Worm (Caenorhabditis elegans): ENCODE measurements around the gene C07A12.7.

The C07A12.7 gene

ce11 chrX:4488807-4489336, 33.1 kb downstream of the C07A12.7 start, which contains the start of gene ncr-1 (continued):
- TF ChIP-seq nhr-102 (tag; optimal IDR thresholded peaks at IDR 0.05) (no peak), hif-1 (tag; optimal IDR thresholded peaks at IDR 0.05) (peak in 1 of 2 experiments; percentile 13), fkh-10 (GFP tag; optimal IDR thresholded peaks at IDR 0.05) (peak; percentile 52), lsy-2 (tag; optimal IDR thresholded peaks at IDR 0.05) (peak in 1 of 2 experiments; percentile 15)

- TF ChIP-seq duxl-1 (tag; optimal IDR thresholded peaks at IDR 0.05; ENCODE audit: poor library complexity) (no peak), ama-1 (optimal IDR thresholded peaks at IDR 0.05) (no peak), hlh-30 (tag; optimal IDR thresholded peaks at IDR 0.05; ENCODE audit: insufficient read depth) (peak; percentile 62), gei-8 (GFP tag; optimal IDR thresholded peaks at IDR 0.05) (no peak), F37D6.2 (tag; optimal IDR thresholded peaks at IDR 0.05) (no peak), snpc-1.2 (GFP tag; IDR thresholded peaks at IDR 0.05) (no peak), ceh-28 (tag; optimal IDR thresholded peaks at IDR 0.05) (no peak), ctbp-1 (GFP tag; IDR thresholded peaks at IDR 0.05) (no peak), ceh-82 (tag; optimal IDR thresholded peaks at IDR 0.05) (no peak), nhr-25 (tag; optimal IDR thresholded peaks at IDR 0.05; ENCODE audit: borderline replicate concordance, insufficient read depth) (no peak), hmg-1.1 (GFP tag; IDR thresholded peaks at IDR 0.05) (no peak), lin-38 (GFP tag; IDR thresholded peaks at IDR 0.05) (no peak), pha-4 (GFP tag; IDR thresholded peaks at IDR 0.05) (no peak), pha-4 (tag; optimal IDR thresholded peaks at IDR 0.05) (no peak), jun-1 (tag; optimal IDR thresholded peaks at IDR 0.05) (no peak), nhr-28 (tag; optimal IDR thresholded peaks at IDR 0.05) (peak; percentile 7), madf-9 (GFP tag; conservative IDR thresholded peaks at IDR 0.05) (no peak), lin-13 (GFP tag; optimal IDR thresholded peaks at IDR 0.05) (no peak), nhr-76 (tag; optimal IDR thresholded peaks at IDR 0.05) (no peak), attf-4 (tag; optimal IDR thresholded peaks at IDR 0.05) (no peak), aha-1 (tag) (peak; percentile 15), nhr-102 (tag; optimal IDR thresholded peaks at IDR 0.05) (no peak), lin-29 (GFP tag; IDR thresholded peaks at IDR 0.05) (no peak), zip-2 (tag; optimal IDR thresholded peaks at IDR 0.05) (no peak), T26A8.4 (GFP tag; IDR thresholded peaks at IDR 0.05) (no peak), egl-27 (tag; optimal IDR thresholded peaks at IDR 0.05) (no peak)
These were observed 37.9 kb downstream of the C07A12.7 start for ce11 chrX:4484072-4484471.

ce11 chrX:4480800-4481199, 41.1 kb downstream of the C07A12.7 start:
- TF ChIP-seq hlh-11 (tag; optimal IDR thresholded peaks at IDR 0.05) (peak; percentile 62), nhr-11 (tag; optimal IDR thresholded peaks at IDR 0.05) (no peak), pqm-1 (tag; optimal IDR thresholded peaks at IDR 0.05) (peak; percentile 90), dmd-6 (GFP tag; IDR thresholded peaks at IDR 0.05) (peak; percentile 36), nhr-77 (tag; optimal IDR thresholded peaks at IDR 0.05) (peak; percentile 9), nhr-28 (tag; optimal IDR thresholded peaks at IDR 0.05) (peak; percentile 70), daf-12 (tag; optimal IDR thresholded peaks at IDR 0.05) (no peak), daf-16 (GFP tag; optimal IDR thresholded peaks at IDR 0.05) (no peak), daf-16 (tag; optimal IDR thresholded peaks at IDR 0.05) (peak; percentile 65), zip-11 (GFP tag; IDR thresholded peaks at IDR 0.05) (no peak), dve-1 (tag; optimal IDR thresholded peaks at IDR 0.05; ENCODE audit: insufficient read depth) (peak; percentile 55), ces-1 (GFP tag; optimal IDR thresholded peaks at IDR 0.05) (no peak), lir-3 (tag; optimal IDR thresholded peaks at IDR 0.05) (no peak)
